Worm (Caenorhabditis elegans) whole organism, L1 larva: ENCODE results near the gene Y66H1A.8.

Experiments used
- fkh-8 ChIP-seq: sonication (generic microtip); optimal IDR thresholded peaks from 2 replicates; lab custom pipeline; 2016; ENCODE audit warnings: mild to moderate bottlenecking, missing genetic modification characterization, missing compliant biosample characterization
- mdl-1 ChIP-seq, 2 experiments: fragments of 150-350 bp; optimal IDR thresholded peaks; 2 replicates each; lab custom pipeline; 2014 to 2017; ENCODE audit warnings: missing biosample characterization in 2 of 2, missing genetic modification characterization in 2 of 2, inconsistent platforms in 1 of 2
- vab-15 ChIP-seq: sonication (generic microtip); optimal IDR thresholded peaks from 2 replicates; lab custom pipeline; 2017; ENCODE audit warnings: missing genotype, mild to moderate bottlenecking, missing genetic modification characterization, missing compliant biosample characterization

DNA sequence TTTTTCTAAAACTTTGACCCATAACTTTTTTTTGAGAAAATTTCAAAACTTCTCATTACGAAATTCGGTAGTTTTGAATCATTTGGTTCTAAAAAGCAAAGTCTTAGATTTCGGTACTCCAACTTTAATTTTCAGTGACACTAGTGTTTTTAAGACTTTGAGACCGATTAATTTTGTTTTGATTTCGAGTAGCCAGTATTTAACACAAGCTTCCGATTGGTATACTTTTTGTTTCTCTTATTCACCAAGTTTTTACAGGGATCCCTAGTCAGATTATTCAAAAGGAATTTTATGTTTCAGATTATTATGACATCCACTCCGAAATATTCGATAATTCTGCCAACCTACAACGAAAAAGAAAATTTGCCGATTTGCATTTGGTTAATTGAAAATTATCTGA, 9.3 kb downstream of the Y66H1A.8 start, which contains the start of gene dpm-1:
- no peak for TF ChIP-seq vab-15
- no peak for TF ChIP-seq fkh-8 (tag; lab: Kevin White, UChicago)
- no peak for TF ChIP-seq mdl-1 (tag; optimal IDR thresholded peaks at IDR 0.05; lab: Kevin White, UChicago)
